Worm (Caenorhabditis elegans) whole organism, L3 larva: ENCODE data around the gene med-2.
A peak's percentile ranks its signal among the peaks of the same experiment; 100 is the strongest.

Source experiments
- R02D3.7 ChIP-seq: fragments of 150-350 bp; optimal IDR thresholded peaks from 2 replicates; lab custom pipeline; 2014; ENCODE audit warnings: missing biosample characterization, missing genetic modification characterization
- ZK546.5 ChIP-seq: sonication (generic microtip); optimal IDR thresholded peaks from 2 replicates; lab custom pipeline; 2017; ENCODE audit warnings: missing biosample characterization, missing genetic modification characterization
- aly-2 ChIP-seq: fragments of 150-350 bp; optimal IDR thresholded peaks from 2 replicates; lab custom pipeline; 2014; ENCODE audit warnings: missing biosample characterization, missing genetic modification characterization
- ama-1 ChIP-seq: fragments of 150-350 bp; optimal IDR thresholded peaks from 2 replicates; lab custom pipeline; 2018
- ceh-16 ChIP-seq: sonication (generic microtip); optimal IDR thresholded peaks from 2 replicates; lab custom pipeline; 2017; ENCODE audit warnings: missing biosample characterization, missing genetic modification characterization
- ceh-28 ChIP-seq: fragments of 150-350 bp; optimal IDR thresholded peaks from 2 replicates; lab custom pipeline; 2014; ENCODE audit warnings: missing biosample characterization, missing genetic modification reagents, missing genetic modification characterization
- daf-12 ChIP-seq: fragments of 150-350 bp; optimal IDR thresholded peaks from 2 replicates; lab custom pipeline; 2014; ENCODE audit warnings: missing biosample characterization, missing genetic modification reagents, missing genetic modification characterization
- egl-27 ChIP-seq: sonication (generic microtip); optimal IDR thresholded peaks from 4 replicates; lab custom pipeline; 2017; ENCODE audit warnings: missing biosample characterization, missing genetic modification reagents, missing genetic modification characterization
- egl-5 ChIP-seq: fragments of 150-350 bp; optimal IDR thresholded peaks from 2 replicates; lab custom pipeline; 2017; ENCODE audit warnings: missing biosample characterization, missing genetic modification reagents, missing genetic modification characterization, inconsistent platforms
- elt-1 ChIP-seq: fragments of 150-350 bp; optimal IDR thresholded peaks from 2 replicates; lab custom pipeline; 2014; ENCODE audit warnings: missing biosample characterization, missing genetic modification characterization
- elt-2 ChIP-seq: sonication (generic microtip); optimal IDR thresholded peaks from 2 replicates; lab custom pipeline; 2016; ENCODE audit warnings: missing genetic modification reagents, mild to moderate bottlenecking, missing genetic modification characterization, missing compliant biosample characterization
- elt-3 ChIP-seq, 3 experiments: fragments of 150-350 bp in 1 of 3; sonication (generic microtip) in 2 of 3; optimal IDR thresholded peaks; 2 replicates in 2 of 3; 4 replicates in 1 of 3; lab custom pipeline; 2014 to 2017; ENCODE audit warnings: missing biosample characterization in 3 of 3, missing genetic modification characterization in 3 of 3
- fkh-2 ChIP-seq: fragments of 150-350 bp; optimal IDR thresholded peaks from 2 replicates; lab custom pipeline; 2014; ENCODE audit warnings: missing biosample characterization, missing genetic modification reagents, missing genetic modification characterization
- fos-1 ChIP-seq: fragments of 150-350 bp; optimal IDR thresholded peaks from 2 replicates; lab custom pipeline; 2014; ENCODE audit warnings: missing biosample characterization, missing genetic modification characterization
- jun-1 ChIP-seq: fragments of 150-350 bp; optimal IDR thresholded peaks from 2 replicates; lab custom pipeline; 2014; ENCODE audit warnings: missing biosample characterization, missing genetic modification reagents, missing genetic modification characterization
- lin-15B ChIP-seq: fragments of 150-350 bp; optimal IDR thresholded peaks from 2 replicates; lab custom pipeline; 2014; ENCODE audit warnings: missing biosample characterization, missing genetic modification characterization
- lsy-12 ChIP-seq: sonication (generic microtip); optimal IDR thresholded peaks from 2 replicates; lab custom pipeline; 2016; ENCODE audit warnings: mild to moderate bottlenecking, missing genetic modification characterization, missing compliant biosample characterization
- mdl-1 ChIP-seq: fragments of 150-350 bp; optimal IDR thresholded peaks from 2 replicates; lab custom pipeline; 2014; ENCODE audit warnings: missing biosample characterization, missing genetic modification characterization
- mml-1 ChIP-seq: fragments of 150-350 bp; sonication (generic microtip); optimal IDR thresholded peaks from 3 replicates; lab custom pipeline; 2014; ENCODE audit warnings: missing biosample characterization, missing genetic modification characterization
- nfya-1 ChIP-seq: sonication (generic microtip); optimal IDR thresholded peaks from 2 replicates; lab custom pipeline; 2017; ENCODE audit warnings: missing genetic modification characterization, mild to moderate bottlenecking, missing compliant biosample characterization, antibody characterized with exemption, moderate library complexity; ENCODE audit not compliant: insufficient read depth
- nhr-11 ChIP-seq: fragments of 150-350 bp; optimal IDR thresholded peaks from 2 replicates; lab custom pipeline; 2014; ENCODE audit warnings: missing biosample characterization, missing genetic modification characterization
- nhr-12 ChIP-seq: fragments of 150-350 bp; optimal IDR thresholded peaks from 2 replicates; lab custom pipeline; 2014; ENCODE audit warnings: missing biosample characterization, missing genetic modification characterization
- nhr-23 ChIP-seq: fragments of 150-350 bp; optimal IDR thresholded peaks from 2 replicates; lab custom pipeline; 2014; ENCODE audit warnings: missing biosample characterization, missing genetic modification reagents, missing genetic modification characterization
- nhr-237 ChIP-seq: fragments of 150-350 bp; optimal IDR thresholded peaks from 2 replicates; lab custom pipeline; 2014; ENCODE audit warnings: missing biosample characterization, missing genetic modification characterization
- nhr-25 ChIP-seq: sonication (generic microtip); optimal IDR thresholded peaks from 2 replicates; lab custom pipeline; 2017; ENCODE audit warnings: missing biosample characterization, missing genetic modification characterization
- nhr-28 ChIP-seq: fragments of 150-350 bp; optimal IDR thresholded peaks from 2 replicates; lab custom pipeline; 2014; ENCODE audit warnings: missing biosample characterization, missing genetic modification characterization
- nhr-43 ChIP-seq: sonication (generic microtip); optimal IDR thresholded peaks from 2 replicates; lab custom pipeline; 2016; ENCODE audit warnings: mild to moderate bottlenecking, missing genetic modification characterization, missing compliant biosample characterization; ENCODE audit not compliant: poor library complexity, severe bottlenecking
- nhr-67 ChIP-seq: fragments of 150-350 bp; optimal IDR thresholded peaks from 2 replicates; lab custom pipeline; 2014; ENCODE audit warnings: missing biosample characterization, missing genetic modification characterization
- nhr-76 ChIP-seq: fragments of 150-350 bp; sonication (generic microtip); optimal IDR thresholded peaks from 5 replicates; lab custom pipeline; 2014; ENCODE audit warnings: missing biosample characterization, missing genetic modification characterization
- pqm-1 ChIP-seq: fragments of 150-350 bp; optimal IDR thresholded peaks from 2 replicates; lab custom pipeline; 2017; ENCODE audit warnings: missing biosample characterization, missing genetic modification characterization, inconsistent platforms
- sea-2 ChIP-seq: fragments of 150-350 bp; sonication (generic microtip); optimal IDR thresholded peaks from 4 replicates; lab custom pipeline; 2014; ENCODE audit warnings: missing biosample characterization, missing genetic modification reagents, missing genetic modification characterization
- skn-1 ChIP-seq: fragments of 150-350 bp; optimal IDR thresholded peaks from 2 replicates; lab custom pipeline; 2014; ENCODE audit warnings: missing biosample characterization, missing genetic modification characterization
- snpc-4 ChIP-seq: fragments of 150-350 bp; optimal IDR thresholded peaks from 2 replicates; lab custom pipeline; 2014; ENCODE audit warnings: missing biosample characterization, missing genetic modification characterization
- tbx-2 ChIP-seq: sonication (generic microtip); optimal IDR thresholded peaks from 2 replicates; lab custom pipeline; 2016; ENCODE audit warnings: mild to moderate bottlenecking, missing genetic modification characterization, missing compliant biosample characterization
- unc-39 ChIP-seq: sonication (generic microtip); optimal IDR thresholded peaks from 4 replicates; lab custom pipeline; 2017; ENCODE audit warnings: missing biosample characterization, missing genetic modification characterization
- unc-62 ChIP-seq: fragments of 150-350 bp; sonication (generic microtip); optimal IDR thresholded peaks from 4 replicates; lab custom pipeline; 2014; ENCODE audit warnings: missing biosample characterization, missing genetic modification reagents, missing genetic modification characterization
- ztf-11 ChIP-seq: fragments of 150-350 bp; optimal IDR thresholded peaks from 2 replicates; lab custom pipeline; 2014; ENCODE audit warnings: missing biosample characterization, missing genetic modification characterization
- ztf-4 ChIP-seq: fragments of 150-350 bp; optimal IDR thresholded peaks from 2 replicates; lab custom pipeline; 2014; ENCODE audit warnings: missing biosample characterization, missing genetic modification characterization

med-2 gene

ce11 chrIII:6884203-6884602 lies at the start of gene med-2:
Gene med-2, plus strand, starts transcription at chrIII:6884503.
- TF ChIP-seq nhr-67, result no peak
- TF ChIP-seq fkh-2, result no peak
- no peak for TF ChIP-seq nhr-28 (tag; lab: Kevin White, UChicago)
- TF ChIP-seq elt-1 (tag; lab: Kevin White, UChicago), result no peak
- no peak for TF ChIP-seq tbx-2 (tag; lab: Kevin White, UChicago)
- no peak for TF ChIP-seq nfya-1 (tag; lab: Kevin White, UChicago)
- TF ChIP-seq, all 47 proteins: peak for 0

ce11 chrIII:6837320-6837719 lies 47.0 kb upstream of the med-2 start:
- TF ChIP-seq aly-2 (tag; lab: Kevin White, UChicago) (no peak), ztf-4 (tag; lab: Kevin White, UChicago) (no peak), mdl-1 (tag; lab: Kevin White, UChicago) (no peak), egl-5 (tag; lab: Kevin White, UChicago) (no peak), elt-1 (tag; lab: Kevin White, UChicago) (no peak), unc-39 (tag; lab: Kevin White, UChicago) (no peak), sea-2 (GFP tag; lab: Kevin White, UChicago) (no peak), daf-12 (no peak), snpc-4 (tag; lab: Kevin White, UChicago) (no peak), fkh-2 (no peak), nhr-67 (no peak), mml-1 (tag; lab: Kevin White, UChicago) (no peak), nhr-11 (tag; lab: Kevin White, UChicago) (no peak), ztf-11 (tag; lab: Kevin White, UChicago) (no peak), fos-1 (tag; lab: Kevin White, UChicago) (no peak), nhr-12 (tag; lab: Kevin White, UChicago) (no peak)
- TF ChIP-seq, all 47 proteins: peak for 0

DNA sequence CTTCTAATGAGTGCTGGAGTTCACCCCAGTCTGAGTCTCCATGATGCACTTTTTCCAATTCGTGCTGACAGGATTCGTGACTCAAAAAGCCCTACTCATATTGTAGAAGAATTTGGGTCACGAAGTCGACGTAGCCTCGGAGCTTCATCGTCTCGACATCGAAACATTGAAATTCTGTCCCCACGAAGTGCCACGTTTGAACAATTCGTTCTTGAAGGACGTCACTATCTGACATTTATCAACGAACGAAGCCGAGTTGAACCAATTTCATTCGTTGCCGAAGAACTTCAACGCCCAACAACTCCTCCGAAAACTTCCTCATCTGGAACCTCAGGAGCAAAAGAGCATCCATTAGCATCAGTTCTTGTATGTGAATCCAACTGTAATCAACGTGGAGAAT lies 45.2 kb upstream of the med-2 start:
- no peak for TF ChIP-seq skn-1
- no peak for TF ChIP-seq sea-2 (GFP tag; lab: Kevin White, UChicago)
- TF ChIP-seq lsy-12, result no peak
- no peak for TF ChIP-seq nhr-23 (tag; lab: Kevin White, UChicago)
- no peak for TF ChIP-seq fkh-2
- TF ChIP-seq nhr-28 (tag; lab: Kevin White, UChicago), result no peak
- no peak for TF ChIP-seq daf-12
- no peak for TF ChIP-seq aly-2 (tag; lab: Kevin White, UChicago)
- no peak for TF ChIP-seq nhr-43 (tag; lab: Kevin White, UChicago)
- TF ChIP-seq unc-39 (tag; lab: Kevin White, UChicago), result no peak
- no peak for TF ChIP-seq egl-27 (tag; lab: Kevin White, UChicago)
- no peak for TF ChIP-seq ceh-28 (tag; lab: Kevin White, UChicago)
- TF ChIP-seq ztf-11 (tag; lab: Kevin White, UChicago), result no peak
- no peak for TF ChIP-seq nhr-25 (tag; lab: Kevin White, UChicago)
- no peak for TF ChIP-seq nhr-12 (tag; lab: Kevin White, UChicago)
- no peak for TF ChIP-seq elt-3 (tag; optimal IDR thresholded peaks at IDR 0.05; lab: Kevin White, UChicago)
- TF ChIP-seq nhr-237 (tag; lab: Kevin White, UChicago), result no peak
- no peak for TF ChIP-seq nfya-1 (tag; lab: Kevin White, UChicago)
- TF ChIP-seq ama-1, result no peak
- no peak for TF ChIP-seq lin-15B (tag; lab: Kevin White, UChicago)
- TF ChIP-seq, all 47 proteins: peak for 0

- no peak for TF ChIP-seq egl-27 (tag; lab: Kevin White, UChicago)
- no peak for TF ChIP-seq R02D3.7
- no peak for TF ChIP-seq nhr-23 (tag; lab: Kevin White, UChicago)
- peak; percentile 41 for TF ChIP-seq pqm-1 (tag; lab: Kevin White, UChicago)
- peak; percentile 86 for TF ChIP-seq elt-2 (tag; lab: Kevin White, UChicago)
- peak; percentile 24 for TF ChIP-seq skn-1
- no peak for TF ChIP-seq unc-39 (tag; lab: Kevin White, UChicago)
These were observed 35.6 kb upstream of the med-2 start, which contains the start of gene dhhc-5 for ce11 chrIII:6848654-6849204. Gene dhhc-5, minus strand, starts transcription at chrIII:6849059.

DNA sequence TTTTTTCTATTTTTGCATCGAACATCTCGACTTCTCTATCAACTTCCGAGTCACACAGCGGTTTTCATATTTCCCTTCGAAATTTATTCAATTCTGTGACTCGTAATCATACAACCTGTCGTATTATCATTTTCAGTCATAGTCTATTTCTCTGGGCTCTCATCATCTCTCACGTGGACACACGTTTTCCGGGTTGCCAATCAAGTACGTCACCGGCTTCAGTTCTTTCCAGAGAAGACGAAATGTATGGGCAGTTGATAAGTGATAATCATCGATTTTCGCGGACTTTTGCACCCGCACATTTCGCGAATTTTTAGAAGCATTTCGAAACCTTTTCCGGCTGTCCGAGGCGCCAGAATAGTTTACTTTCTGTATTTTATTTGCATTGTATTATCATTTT lies 34.0 kb upstream of the med-2 start, which contains the start of gene srv-1:
Gene srv-1 (plus strand): TSS at position 131 of the 400 bp plus-strand sequence.
- no peak for TF ChIP-seq nfya-1 (tag; lab: Kevin White, UChicago)
- no peak for TF ChIP-seq nhr-23 (tag; lab: Kevin White, UChicago)
- TF ChIP-seq jun-1 (tag; lab: Kevin White, UChicago), result peak; percentile 58
- no peak for TF ChIP-seq ztf-11 (tag; lab: Kevin White, UChicago)
- TF ChIP-seq elt-2 (tag; lab: Kevin White, UChicago), result peak; percentile 97
- TF ChIP-seq mdl-1 (tag; lab: Kevin White, UChicago), result no peak
- TF ChIP-seq snpc-4 (tag; lab: Kevin White, UChicago), result no peak
- no peak for TF ChIP-seq unc-62 (GFP tag; lab: Kevin White, UChicago)
- no peak for TF ChIP-seq nhr-76 (tag; lab: Kevin White, UChicago)
- no peak for TF ChIP-seq ceh-16
- TF ChIP-seq ZK546.5 (tag; lab: Kevin White, UChicago), result no peak
- peak; percentile 75 for TF ChIP-seq pqm-1 (tag; lab: Kevin White, UChicago)
